Fruit fly (Drosophila melanogaster): ENCODE measurements around the gene CG12535.
A peak's percentile ranks its signal among the peaks of the same experiment; 100 is the strongest.

The CG12535 gene

DNA sequence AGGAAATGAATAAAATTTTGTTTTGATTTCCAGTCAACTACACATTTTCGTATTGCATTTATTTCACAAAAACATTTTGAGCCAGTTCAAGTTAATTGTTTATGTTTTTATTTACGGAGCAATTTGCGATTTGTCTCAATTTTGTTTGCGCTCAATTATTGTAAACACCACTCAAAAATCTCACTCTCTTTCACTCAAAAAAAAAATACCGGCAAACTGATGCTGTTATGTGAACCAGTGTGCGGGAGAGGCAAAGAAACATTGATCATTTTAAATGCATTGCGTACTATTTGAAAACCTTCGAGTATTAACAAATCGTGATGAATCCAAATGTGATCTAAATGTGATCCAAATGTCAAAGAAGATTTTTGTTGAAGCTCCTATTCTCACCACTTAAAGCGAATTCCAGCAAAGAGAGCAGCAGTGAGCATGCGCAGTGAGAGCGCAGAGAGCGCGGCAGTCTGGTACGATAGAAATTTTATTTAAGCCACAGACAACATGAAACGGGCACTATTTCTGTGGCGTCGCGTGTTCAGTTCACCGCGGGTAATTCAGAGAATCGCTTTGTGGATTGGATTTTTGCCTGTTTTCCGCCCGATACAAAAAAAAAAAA is 76.0 kb downstream of the CG12535 start, which contains the start of gene Myc (continued):
- TF ChIP-seq Taf1 (GFP tag; IDR thresholded peaks at IDR 0.05) (0 out of 2 replicates have a peak, but pooled peaks have one; percentile 26), CG11695 (GFP tag; IDR thresholded peaks at IDR 0.05) (no peak), CG8359 (GFP tag; optimal IDR thresholded peaks at IDR 0.05; ENCODE audit: borderline replicate concordance) (no peak), CG12659 (GFP tag; optimal IDR thresholded peaks at IDR 0.05) (no peak), CG17361 (GFP tag; IDR thresholded peaks at IDR 0.05) (0 out of 3 replicates have a peak, but pooled peaks have one; percentile 9), ac (GFP tag; optimal IDR thresholded peaks at IDR 0.05) (no peak), Vsx1 (GFP tag; optimal IDR thresholded peaks at IDR 0.05) (no peak), CG8290 (GFP tag; optimal IDR thresholded peaks at IDR 0.05) (no peak), CG8290 (tag; optimal IDR thresholded peaks at IDR 0.05) (peak in 1 of 2 experiments; percentile 26), Nf-YA (GFP tag; IDR thresholded peaks at IDR 0.05) (no peak), eve (GFP tag; optimal IDR thresholded peaks at IDR 0.05) (no peak), ftz-f1 (GFP tag; optimal IDR thresholded peaks at IDR 0.05) (peak; percentile 55), mam (GFP tag; optimal IDR thresholded peaks at IDR 0.05) (no peak), dan (GFP tag; IDR thresholded peaks at IDR 0.05) (no peak), jumu (GFP tag; optimal IDR thresholded peaks at IDR 0.05) (no peak), Med (GFP tag) (peak; percentile 78), onecut (GFP tag; IDR thresholded peaks at IDR 0.05) (0 out of 2 replicates have a peak, but pooled peaks have one; percentile 6), Blimp-1 (GFP tag; optimal IDR thresholded peaks at IDR 0.05) (no peak), mld (GFP tag; IDR thresholded peaks at IDR 0.05; ENCODE audit: partially characterized antibody) (peak; percentile 23; the same call in 1 of the 3 replicates), gcm2 (GFP tag; optimal IDR thresholded peaks at IDR 0.05) (no peak), exex (tag; optimal IDR thresholded peaks at IDR 0.05) (no peak), Sin3A (optimal IDR thresholded peaks at IDR 0.05) (no peak), Antp (GFP tag; optimal IDR thresholded peaks at IDR 0.05) (no peak), disco-r (GFP tag; optimal IDR thresholded peaks at IDR 0.05) (no peak), MESR4 (GFP tag; optimal IDR thresholded peaks at IDR 0.05) (no peak), CG13624 (GFP tag; optimal IDR thresholded peaks at IDR 0.05) (peak; percentile 24), CG3163 (GFP tag; optimal IDR thresholded peaks at IDR 0.05) (peak; percentile 70), BtbVII (GFP tag; optimal IDR thresholded peaks at IDR 0.05) (peak; percentile 26), ase (GFP tag; IDR thresholded peaks at IDR 0.05) (no peak), Dek (tag; optimal IDR thresholded peaks at IDR 0.05) (no peak), CG8388 (GFP tag; optimal IDR thresholded peaks at IDR 0.05) (no peak), gcm (GFP tag; optimal IDR thresholded peaks at IDR 0.05) (no peak), lab (GFP tag; optimal IDR thresholded peaks at IDR 0.05) (peak; percentile 19), CG6689 (GFP tag; IDR thresholded peaks at IDR 0.05) (no peak), CrebB (tag; optimal IDR thresholded peaks at IDR 0.05) (peak; percentile 0), emc (GFP tag; optimal IDR thresholded peaks at IDR 0.05) (no peak), chinmo (GFP tag; IDR thresholded peaks at IDR 0.05; ENCODE audit: partially characterized antibody) (peak; percentile 94; the same call in 3 of the 4 replicates), vvl (GFP tag; IDR thresholded peaks at IDR 0.05) (peak; percentile 50; the same call in 1 of the 2 replicates), CG16815 (GFP tag; optimal IDR thresholded peaks at IDR 0.05) (no peak), kay (GFP tag; optimal IDR thresholded peaks at IDR 0.05) (no peak), Max (GFP tag; optimal IDR thresholded peaks at IDR 0.05) (no peak), ham (GFP tag; IDR thresholded peaks at IDR 0.05) (no peak), CG16863 (GFP tag; optimal IDR thresholded peaks at IDR 0.05) (no peak), CG4282 (GFP tag; optimal IDR thresholded peaks at IDR 0.05) (no peak), Xrp1 (GFP tag; IDR thresholded peaks at IDR 0.05) (no peak), CG7556 (GFP tag; optimal IDR thresholded peaks at IDR 0.05) (no peak), ash1 (GFP tag; optimal IDR thresholded peaks at IDR 0.05) (no peak), Neu2 (GFP tag; optimal IDR thresholded peaks at IDR 0.05; ENCODE audit: borderline replicate concordance) (no peak), Deaf1 (tag; optimal IDR thresholded peaks at IDR 0.05) (no peak), MTF-1 (GFP tag; optimal IDR thresholded peaks at IDR 0.05; ENCODE audit: borderline replicate concordance) (no peak), slou (GFP tag; optimal IDR thresholded peaks at IDR 0.05) (no peak)
